Worm (Caenorhabditis elegans) whole organism, L4 larva: ENCODE data around the gene Y38C1BA.4.

Experiments
- D1046.2 ChIP-seq: fragments of 200-800 bp; sonication (Bioruptor generic); IDR thresholded peaks from 2 replicates; pipeline ENCODE4 v1.3.6; 2022; ENCODE audit warnings: missing genetic modification characterization, missing compliant biosample characterization
- F37D6.2 ChIP-seq: sonication (generic microtip); optimal IDR thresholded peaks from 2 replicates; lab custom pipeline; 2016; ENCODE audit warnings: mild to moderate bottlenecking, missing genetic modification characterization, missing compliant biosample characterization
- T20F7.1 ChIP-seq: fragments of 200-800 bp; sonication (Bioruptor generic); optimal IDR thresholded peaks from 2 replicates; lab custom pipeline; 2018; ENCODE audit warnings: mild to moderate bottlenecking, missing genetic modification characterization, missing compliant biosample characterization
- T26A8.4 ChIP-seq: fragments of 200-800 bp; sonication (Bioruptor generic); IDR thresholded peaks from 2 replicates; pipeline ENCODE4 v1.3.6; 2022; ENCODE audit warnings: missing genetic modification characterization, missing compliant biosample characterization
- Y105C5A.15 ChIP-seq: fragments of 200-800 bp; sonication (Bioruptor generic); IDR thresholded peaks from 2 replicates; pipeline ENCODE4 v1.3.6; 2022; ENCODE audit warnings: missing genetic modification characterization, missing compliant biosample characterization
- Y75B8A.6 ChIP-seq: fragments of 200-800 bp; sonication (Bioruptor generic); IDR thresholded peaks from 2 replicates; pipeline ENCODE4 v1.3.6; 2022; ENCODE audit warnings: missing genetic modification reagents, missing genetic modification characterization, missing compliant biosample characterization
- ZK546.5 ChIP-seq, 2 experiments: sonication (generic microtip); optimal IDR thresholded peaks; 2 replicates each; lab custom pipeline; 2017; ENCODE audit warnings: missing biosample characterization in 2 of 2, missing genetic modification characterization in 2 of 2
- aha-1 ChIP-seq: fragments of 150-350 bp; peaks from one replicate; lab custom pipeline; 2014; ENCODE audit warnings: missing biosample characterization, missing genetic modification characterization
- aly-2 ChIP-seq: sonication (generic microtip); optimal IDR thresholded peaks from 2 replicates; lab custom pipeline; 2018; ENCODE audit warnings: missing biosample characterization, missing genetic modification characterization
- arid-1 ChIP-seq: fragments of 200-800 bp; sonication (Bioruptor generic); conservative IDR thresholded peaks from 2 replicates; pipeline ENCODE4 v1.3.6; 2022; ENCODE audit warnings: missing genetic modification reagents, missing genetic modification characterization, missing compliant biosample characterization
- ceh-20 ChIP-seq: fragments of 200-800 bp; sonication (Bioruptor generic); IDR thresholded peaks from 2 replicates; pipeline ENCODE4 v1.3.6; 2022; ENCODE audit warnings: missing genetic modification reagents, missing genetic modification characterization, missing compliant biosample characterization
- ceh-62 ChIP-seq: sonication (generic microtip); optimal IDR thresholded peaks from 2 replicates; lab custom pipeline; 2017; ENCODE audit warnings: missing biosample characterization, missing genetic modification characterization
- ceh-82 ChIP-seq: sonication (generic microtip); optimal IDR thresholded peaks from 2 replicates; lab custom pipeline; 2017; ENCODE audit warnings: missing biosample characterization, missing genetic modification characterization
- ces-1 ChIP-seq: fragments of 150-350 bp; sonication (generic microtip); optimal IDR thresholded peaks from 4 replicates; lab custom pipeline; 2014; ENCODE audit warnings: missing biosample characterization, missing genetic modification reagents, missing genetic modification characterization
- cey-2 ChIP-seq: sonication (generic microtip); optimal IDR thresholded peaks from 3 replicates; lab custom pipeline; 2017; ENCODE audit warnings: missing genetic modification characterization, mild to moderate bottlenecking, missing compliant biosample characterization, antibody characterized with exemption, borderline replicate concordance; ENCODE audit not compliant: insufficient read depth
- daf-16 ChIP-seq, 3 experiments: sonication (generic microtip); optimal IDR thresholded peaks; 2 replicates each; lab custom pipeline; 2016 to 2017; ENCODE audit warnings: missing genetic modification characterization in 3 of 3, missing genetic modification reagents in 3 of 3, mild to moderate bottlenecking in 2 of 3, missing compliant biosample characterization in 2 of 3, missing biosample characterization in 1 of 3, moderate library complexity in 1 of 3
- daf-8 ChIP-seq: fragments of 200-800 bp; sonication (Bioruptor generic); IDR thresholded peaks from 2 replicates; pipeline ENCODE4 v1.3.6; 2022; ENCODE audit warnings: missing genetic modification characterization, missing compliant biosample characterization
- dmd-6 ChIP-seq: fragments of 200-800 bp; sonication (Bioruptor generic); IDR thresholded peaks from 2 replicates; pipeline ENCODE4 v1.3.6; 2022; ENCODE audit warnings: missing genetic modification reagents, missing genetic modification characterization, missing compliant biosample characterization
- dmd-8 ChIP-seq: fragments of 200-800 bp; sonication (Bioruptor generic); IDR thresholded peaks from 2 replicates; pipeline ENCODE4 v1.3.6; 2022; ENCODE audit warnings: missing genetic modification characterization, missing compliant biosample characterization
- dmd-9 ChIP-seq: fragments of 200-800 bp; sonication (Bioruptor generic); IDR thresholded peaks from 2 replicates; pipeline ENCODE4 v1.3.6; 2022; ENCODE audit warnings: missing genetic modification reagents, missing genetic modification characterization, missing compliant biosample characterization
- dve-1 ChIP-seq: sonication (generic microtip); optimal IDR thresholded peaks from 2 replicates; lab custom pipeline; 2017; ENCODE audit warnings: antibody characterized with exemption, mild to moderate bottlenecking, missing genetic modification characterization, missing compliant biosample characterization; ENCODE audit not compliant: insufficient read depth
- egl-27 ChIP-seq: sonication (generic microtip); optimal IDR thresholded peaks from 3 replicates; lab custom pipeline; 2017; ENCODE audit warnings: missing biosample characterization, missing genetic modification reagents, missing genetic modification characterization
- gei-8 ChIP-seq: fragments of 200-800 bp; sonication (Bioruptor generic); optimal IDR thresholded peaks from 2 replicates; lab custom pipeline; 2018; ENCODE audit warnings: mild to moderate bottlenecking, missing genetic modification characterization, missing compliant biosample characterization
- hif-1 ChIP-seq, 2 experiments: sonication (generic microtip); optimal IDR thresholded peaks; 2 replicates each; lab custom pipeline; 2016 to 2017; ENCODE audit warnings: missing compliant biosample characterization in 2 of 2, missing genetic modification characterization in 2 of 2, missing genetic modification reagents in 2 of 2, missing genotype in 2 of 2, mild to moderate bottlenecking in 1 of 2
- hmg-1.1 ChIP-seq: fragments of 200-800 bp; sonication (Bioruptor generic); IDR thresholded peaks from 2 replicates; pipeline ENCODE4 v1.3.6; 2022; ENCODE audit warnings: missing genetic modification reagents, missing genetic modification characterization, missing compliant biosample characterization
- jun-1 ChIP-seq: fragments of 150-350 bp; optimal IDR thresholded peaks from 2 replicates; lab custom pipeline; 2014; ENCODE audit warnings: missing biosample characterization, missing genetic modification reagents, missing genetic modification characterization
- lin-13 ChIP-seq: fragments of 150-350 bp; optimal IDR thresholded peaks from 2 replicates; lab custom pipeline; 2014; ENCODE audit warnings: missing biosample characterization, missing genetic modification reagents, missing genetic modification characterization
- lin-38 ChIP-seq: fragments of 200-800 bp; sonication (Bioruptor generic); IDR thresholded peaks from 2 replicates; pipeline ENCODE4 v1.3.6; 2022; ENCODE audit warnings: missing genetic modification reagents, missing genetic modification characterization, missing compliant biosample characterization
- lir-3 ChIP-seq: sonication (generic microtip); optimal IDR thresholded peaks from 2 replicates; lab custom pipeline; 2016; ENCODE audit warnings: mild to moderate bottlenecking, missing genetic modification characterization, missing compliant biosample characterization
- madf-9 ChIP-seq: fragments of 200-800 bp; sonication (Bioruptor generic); conservative IDR thresholded peaks from 2 replicates; pipeline ENCODE4 v1.3.6; 2022; ENCODE audit warnings: missing genetic modification reagents, missing genetic modification characterization, missing compliant biosample characterization
- mep-1 ChIP-seq: fragments of 150-350 bp; sonication (generic microtip); optimal IDR thresholded peaks from 3 replicates; lab custom pipeline; 2014; ENCODE audit warnings: missing biosample characterization, missing genetic modification characterization
- mes-2 ChIP-seq: sonication (generic microtip); optimal IDR thresholded peaks from 2 replicates; lab custom pipeline; 2016; ENCODE audit warnings: missing genotype, mild to moderate bottlenecking, missing genetic modification characterization, missing compliant biosample characterization; ENCODE audit not compliant: poor library complexity, severe bottlenecking
- mxl-3 ChIP-seq: fragments of 200-800 bp; sonication (Bioruptor generic); optimal IDR thresholded peaks from 2 replicates; lab custom pipeline; 2018; ENCODE audit warnings: mild to moderate bottlenecking, missing genetic modification characterization, missing compliant biosample characterization
- nhr-10 ChIP-seq: fragments of 150-350 bp; optimal IDR thresholded peaks from 2 replicates; lab custom pipeline; 2014; ENCODE audit warnings: missing biosample characterization, missing genetic modification characterization
- nhr-102 ChIP-seq: sonication (generic microtip); optimal IDR thresholded peaks from 2 replicates; lab custom pipeline; 2016; ENCODE audit warnings: mild to moderate bottlenecking, missing genetic modification characterization, moderate library complexity, missing compliant biosample characterization
- nhr-111 ChIP-seq: fragments of 200-800 bp; sonication (Bioruptor generic); optimal IDR thresholded peaks from 2 replicates; lab custom pipeline; 2018; ENCODE audit warnings: mild to moderate bottlenecking, missing genetic modification characterization, missing compliant biosample characterization
- nhr-41 ChIP-seq: fragments of 200-800 bp; sonication (Bioruptor generic); IDR thresholded peaks from 2 replicates; pipeline ENCODE4 v1.3.6; 2022; ENCODE audit warnings: missing genetic modification reagents, missing genetic modification characterization, missing compliant biosample characterization
- nhr-76 ChIP-seq: fragments of 150-350 bp; optimal IDR thresholded peaks from 2 replicates; lab custom pipeline; 2014; ENCODE audit warnings: missing biosample characterization, missing genetic modification characterization
- pqm-1 ChIP-seq: sonication (generic microtip); optimal IDR thresholded peaks from 2 replicates; lab custom pipeline; 2017; ENCODE audit warnings: missing biosample characterization, missing genetic modification characterization
- set-16 ChIP-seq: fragments of 200-800 bp; sonication (Bioruptor generic); IDR thresholded peaks from 2 replicates; pipeline ENCODE4 v1.3.6; 2022; ENCODE audit warnings: missing genetic modification reagents, missing genetic modification characterization, missing compliant biosample characterization
- skn-1 ChIP-seq: fragments of 150-350 bp; optimal IDR thresholded peaks from 2 replicates; lab custom pipeline; 2014; ENCODE audit warnings: missing biosample characterization, missing genetic modification characterization
- snpc-1.2 ChIP-seq: fragments of 200-800 bp; sonication (Bioruptor generic); IDR thresholded peaks from 2 replicates; pipeline ENCODE4 v1.3.6; 2022; ENCODE audit warnings: missing genetic modification reagents, missing genetic modification characterization, missing compliant biosample characterization
- snpc-4 ChIP-seq: fragments of 150-350 bp; optimal IDR thresholded peaks from 2 replicates; lab custom pipeline; 2014; ENCODE audit warnings: missing biosample characterization, missing genetic modification characterization
- spr-1 ChIP-seq: sonication (generic microtip); optimal IDR thresholded peaks from 2 replicates; lab custom pipeline; 2016; ENCODE audit warnings: mild to moderate bottlenecking, missing genetic modification characterization, missing compliant biosample characterization
- tra-1 ChIP-seq: fragments of 200-800 bp; sonication (Bioruptor generic); IDR thresholded peaks from 2 replicates; pipeline ENCODE4 v1.3.6; 2022; ENCODE audit warnings: missing genetic modification reagents, missing genetic modification characterization, missing compliant biosample characterization
- unc-39 ChIP-seq: sonication (generic microtip); optimal IDR thresholded peaks from 2 replicates; lab custom pipeline; 2017; ENCODE audit warnings: missing biosample characterization, missing genetic modification characterization
- zfp-3 ChIP-seq: fragments of 200-800 bp; sonication (Bioruptor generic); conservative IDR thresholded peaks from 2 replicates; pipeline ENCODE4 v1.3.6; 2022; ENCODE audit warnings: missing genetic modification reagents, missing genetic modification characterization, missing compliant biosample characterization
- zip-11 ChIP-seq: fragments of 200-800 bp; sonication (Bioruptor generic); IDR thresholded peaks from 2 replicates; pipeline ENCODE4 v1.3.6; 2022; ENCODE audit warnings: missing genetic modification characterization, missing compliant biosample characterization
- zip-2 ChIP-seq: fragments of 150-350 bp; optimal IDR thresholded peaks from 2 replicates; lab custom pipeline; 2014; ENCODE audit warnings: missing biosample characterization, missing genetic modification characterization
- ztf-11 ChIP-seq: fragments of 150-350 bp; optimal IDR thresholded peaks from 2 replicates; lab custom pipeline; 2014; ENCODE audit warnings: missing biosample characterization, missing genetic modification characterization
- ztf-7 ChIP-seq: fragments of 150-350 bp; optimal IDR thresholded peaks from 2 replicates; lab custom pipeline; 2014; ENCODE audit warnings: missing biosample characterization, missing genetic modification characterization

Y38C1BA.4 gene

DNA sequence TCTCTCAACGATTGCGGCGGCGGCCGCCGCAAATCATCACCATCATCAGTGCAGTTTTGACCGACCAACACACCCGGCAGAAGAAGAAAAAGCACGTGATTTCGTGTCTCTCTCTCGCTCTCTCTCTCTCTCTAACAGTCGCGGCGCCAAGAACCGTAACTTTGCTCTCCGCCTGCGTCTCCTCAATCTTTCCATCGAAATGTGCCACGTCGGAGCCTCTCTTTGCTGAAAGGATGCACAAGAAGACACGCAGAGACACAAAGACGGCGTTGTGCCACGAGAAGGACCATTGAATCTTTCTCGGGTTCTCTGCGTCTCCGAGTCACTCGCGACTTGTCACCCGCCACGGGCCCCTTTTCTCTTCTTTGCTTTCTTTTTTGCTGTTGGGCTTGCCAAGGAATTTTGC, 36.2 kb downstream of the Y38C1BA.4 start (continued):
- TF ChIP-seq madf-9 (GFP tag; lab: Robert Waterston, UW): no peak; the same call in 1 of the 2 replicates
- TF ChIP-seq spr-1 (tag; lab: Kevin White, UChicago): peak; percentile 15
- TF ChIP-seq nhr-111 (GFP tag; lab: Kevin White, UChicago): no peak
- TF ChIP-seq skn-1: no peak
- peak; percentile 15 for TF ChIP-seq zip-2 (tag; lab: Kevin White, UChicago)
- no peak for TF ChIP-seq D1046.2 (GFP tag; lab: Robert Waterston, UW)
- peak; percentile 88 for TF ChIP-seq set-16 (GFP tag; lab: Robert Waterston, UW)
- TF ChIP-seq T20F7.1 (GFP tag; lab: Kevin White, UChicago): no peak
- TF ChIP-seq jun-1 (tag; lab: Kevin White, UChicago): no peak
- no peak for TF ChIP-seq dmd-8 (GFP tag; lab: Robert Waterston, UW)
- TF ChIP-seq Y75B8A.6 (GFP tag; lab: Robert Waterston, UW): no peak
- no peak for TF ChIP-seq daf-8 (GFP tag; lab: Robert Waterston, UW)
- TF ChIP-seq zfp-3: 0 out of 2 replicates have a peak, but pooled peaks have one; percentile 52
- no peak for TF ChIP-seq nhr-41 (GFP tag; lab: Robert Waterston, UW)
- no peak for TF ChIP-seq nhr-76
- TF ChIP-seq cey-2 (tag; lab: Kevin White, UChicago): no peak
- TF ChIP-seq T26A8.4 (GFP tag; lab: Robert Waterston, UW): peak; percentile 63; the same call in 1 of the 2 replicates
- TF ChIP-seq ZK546.5 (tag; optimal IDR thresholded peaks at IDR 0.05; lab: Kevin White, UChicago): no peak
- peak in 1 of 2 experiments; percentile 57 for TF ChIP-seq hif-1 (tag; optimal IDR thresholded peaks at IDR 0.05; lab: Kevin White, UChicago)
- no peak for TF ChIP-seq arid-1 (GFP tag; lab: Robert Waterston, UW)
- peak; percentile 68 for TF ChIP-seq mxl-3
- no peak for TF ChIP-seq snpc-1.2
- peak; percentile 12 for TF ChIP-seq F37D6.2
- no peak for TF ChIP-seq nhr-10 (tag; lab: Kevin White, UChicago)
- no peak for TF ChIP-seq snpc-4 (tag; lab: Kevin White, UChicago)
- peak; percentile 75; the same call in 1 of the 2 replicates for TF ChIP-seq tra-1 (GFP tag; lab: Robert Waterston, UW)
- TF ChIP-seq hmg-1.1 (GFP tag; lab: Robert Waterston, UW): peak; percentile 74; the same call in 1 of the 2 replicates
- no peak for TF ChIP-seq ztf-7
- TF ChIP-seq dve-1 (tag; lab: Kevin White, UChicago): peak; percentile 87
- no peak for TF ChIP-seq zip-11 (GFP tag; lab: Robert Waterston, UW)
- TF ChIP-seq mes-2 (tag; lab: Kevin White, UChicago): peak; percentile 45
- no peak for TF ChIP-seq ceh-82 (tag; lab: Kevin White, UChicago)
- TF ChIP-seq aha-1 (tag; lab: Kevin White, UChicago): peak; percentile 98
- TF ChIP-seq ces-1 (GFP tag; lab: Kevin White, UChicago): no peak
- TF ChIP-seq dmd-6 (GFP tag; lab: Robert Waterston, UW): peak; percentile 93
- no peak for TF ChIP-seq unc-39 (tag; lab: Kevin White, UChicago)
- peak; percentile 68 for TF ChIP-seq mep-1 (tag; lab: Kevin White, UChicago)
- TF ChIP-seq daf-16 (GFP tag; optimal IDR thresholded peaks at IDR 0.05; lab: Kevin White, UChicago): peak in 1 of 2 experiments; percentile 54
- TF ChIP-seq daf-16 (tag; optimal IDR thresholded peaks at IDR 0.05; lab: Kevin White, UChicago): peak; percentile 77
- TF ChIP-seq nhr-102 (tag; lab: Kevin White, UChicago): peak; percentile 2
- no peak for TF ChIP-seq Y105C5A.15 (GFP tag; lab: Robert Waterston, UW)
- TF ChIP-seq aly-2 (tag; lab: Kevin White, UChicago): no peak
- TF ChIP-seq dmd-9 (GFP tag; lab: Robert Waterston, UW): no peak
- peak; percentile 41; the same call in 1 of the 2 replicates for TF ChIP-seq ceh-20 (GFP tag; lab: Robert Waterston, UW)
- no peak for TF ChIP-seq lir-3
- no peak for TF ChIP-seq ztf-11 (tag; lab: Kevin White, UChicago)
- TF ChIP-seq egl-27 (tag; lab: Kevin White, UChicago): no peak
- peak; percentile 47 for TF ChIP-seq lin-38 (GFP tag; lab: Robert Waterston, UW)
- no peak for TF ChIP-seq ceh-62
- peak; percentile 54 for TF ChIP-seq lin-13
- TF ChIP-seq pqm-1 (tag; lab: Kevin White, UChicago): peak; percentile 29
- TF ChIP-seq gei-8 (GFP tag; lab: Kevin White, UChicago): peak; percentile 61
